Worm (Caenorhabditis elegans): Measurements from ENCODE around the gene irld-64.

The irld-64 gene

ce11 chrII:2976597-2976996 lies 46.2 kb upstream of the irld-64 start, which contains the start of gene nhr-88 (continued):
- TF ChIP-seq F33H1.4 (GFP tag; IDR thresholded peaks at IDR 0.05) (no peak), bed-1 (GFP tag; IDR thresholded peaks at IDR 0.05) (no peak), lsl-1 (GFP tag; optimal IDR thresholded peaks at IDR 0.05) (no peak), egl-18 (GFP tag; IDR thresholded peaks at IDR 0.05) (no peak), K12H6.12 (tag; optimal IDR thresholded peaks at IDR 0.05) (peak; percentile 20), ztf-18 (tag; optimal IDR thresholded peaks at IDR 0.05) (no peak), mcd-1 (GFP tag; IDR thresholded peaks at IDR 0.05) (peak; percentile 42), ekl-4 (GFP tag; IDR thresholded peaks at IDR 0.05) (no peak), hlh-26 (GFP tag; conservative IDR thresholded peaks at IDR 0.05) (no peak), bed-2 (GFP tag; IDR thresholded peaks at IDR 0.05) (no peak), nhr-179 (tag; optimal IDR thresholded peaks at IDR 0.05) (no peak), B0336.3 (GFP tag; IDR thresholded peaks at IDR 0.05) (peak; percentile 31; the same call in 1 of the 2 replicates), zim-3 (tag; optimal IDR thresholded peaks at IDR 0.05) (no peak), sdz-38 (tag; optimal IDR thresholded peaks at IDR 0.05) (no peak), dpff-1 (tag; optimal IDR thresholded peaks at IDR 0.05) (no peak), D2030.7 (GFP tag; IDR thresholded peaks at IDR 0.05) (no peak), Y95B8A.8 (GFP tag; IDR thresholded peaks at IDR 0.05) (no peak), mxl-1 (tag; optimal IDR thresholded peaks at IDR 0.05) (no peak), rpc-1 (optimal IDR thresholded peaks at IDR 0.05) (no peak), rpc-1 (tag; optimal IDR thresholded peaks at IDR 0.05) (no peak), F37B4.10 (GFP tag; IDR thresholded peaks at IDR 0.05) (no peak), F57A8.1 (GFP tag; optimal IDR thresholded peaks at IDR 0.05) (no peak), B0035.1 (tag; optimal IDR thresholded peaks at IDR 0.05) (no peak), xnd-1 (tag; optimal IDR thresholded peaks at IDR 0.05) (no peak), lin-35 (GFP tag; optimal IDR thresholded peaks at IDR 0.05) (no peak), tlf-1 (GFP tag; optimal IDR thresholded peaks at IDR 0.05) (no peak), nhr-27 (tag; optimal IDR thresholded peaks at IDR 0.05) (no peak), attf-3 (GFP tag; conservative IDR thresholded peaks at IDR 0.05) (no peak), ama-1 (optimal IDR thresholded peaks at IDR 0.05) (no peak), ama-1 (GFP tag; optimal IDR thresholded peaks at IDR 0.05) (no peak), atf-7 (tag; optimal IDR thresholded peaks at IDR 0.05) (peak; percentile 16), Y56A3A.18 (GFP tag; IDR thresholded peaks at IDR 0.05) (no peak), hrde-1 (tag; optimal IDR thresholded peaks at IDR 0.05; ENCODE audit: borderline replicate concordance) (no peak), let-607 (tag; optimal IDR thresholded peaks at IDR 0.05) (no peak), repo-1 (tag; optimal IDR thresholded peaks at IDR 0.05) (no peak), T07F8.4 (tag; optimal IDR thresholded peaks at IDR 0.05) (no peak), lag-1 (GFP tag; IDR thresholded peaks at IDR 0.05) (no peak), aptf-2 (GFP tag; conservative IDR thresholded peaks at IDR 0.05) (no peak), Y79H2A.3 (GFP tag; conservative IDR thresholded peaks at IDR 0.05) (no peak), ceh-27 (GFP tag; optimal IDR thresholded peaks at IDR 0.05) (no peak), sptf-2 (GFP tag; optimal IDR thresholded peaks at IDR 0.05) (no peak), ceh-79 (tag; optimal IDR thresholded peaks at IDR 0.05) (no peak), C17E4.6 (GFP tag; IDR thresholded peaks at IDR 0.05) (no peak)
